Worm (Caenorhabditis elegans): ENCODE data around the gene sra-1.

DNA sequence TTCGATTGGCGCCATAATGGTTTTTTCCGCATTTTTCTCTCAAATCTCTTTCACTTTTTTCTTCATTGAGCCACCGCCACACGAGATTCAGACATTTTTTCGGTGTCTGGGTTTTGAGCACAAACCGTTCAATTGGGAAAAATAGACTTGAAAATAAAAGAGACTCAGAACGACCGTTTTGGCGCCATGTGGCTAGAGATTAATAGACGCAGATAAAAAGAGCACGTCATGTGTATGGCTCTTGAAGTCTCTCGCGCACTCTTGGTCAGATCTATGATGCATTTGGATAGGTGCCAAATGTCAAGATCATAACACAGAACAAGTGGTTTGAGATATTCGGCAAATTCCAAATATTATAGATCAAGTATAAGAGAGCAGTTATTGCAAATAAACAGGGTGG lies 40.0 kb downstream of the sra-1 start:
- TF ChIP-seq nhr-28 (tag; optimal IDR thresholded peaks at IDR 0.05): no peak
- TF ChIP-seq tbx-2 (tag; optimal IDR thresholded peaks at IDR 0.05): no peak
- TF ChIP-seq nhr-237 (tag; optimal IDR thresholded peaks at IDR 0.05): no peak
